Fruit fly (Drosophila melanogaster) whole organism, embryonic: Measurements from ENCODE around the gene CG43321.

Source experiments
- Atf-2 ChIP-seq: fragments of 200-800 bp; sonication (Bioruptor generic); optimal IDR thresholded peaks from 2 replicates; lab custom pipeline; 2016; ENCODE audit warnings: missing biosample characterization, missing genetic modification characterization
- Bgb ChIP-seq: fragments of 200-800 bp; sonication (Bioruptor generic); IDR thresholded peaks from 2 replicates; pipeline ENCODE4 v1.3.6; 2022; ENCODE audit warnings: missing biosample characterization, missing genetic modification characterization; ENCODE audit not compliant: partially characterized antibody
- CG10267 ChIP-seq: fragments of 200-800 bp; sonication (Bioruptor generic); optimal IDR thresholded peaks from 2 replicates; lab custom pipeline; 2018; ENCODE audit warnings: missing biosample characterization, mild to moderate bottlenecking, missing genetic modification characterization, moderate library complexity
- CG10321 ChIP-seq: fragments of 200-800 bp; sonication (Bioruptor generic); IDR thresholded peaks from 2 replicates; pipeline ENCODE4 v1.3.6; 2022; ENCODE audit warnings: missing biosample characterization, missing genetic modification characterization
- CG10431 ChIP-seq: fragments of 200-800 bp; sonication (Bioruptor generic); optimal IDR thresholded peaks from 3 replicates; lab custom pipeline; 2018; ENCODE audit warnings: missing biosample characterization, mild to moderate bottlenecking, missing genetic modification characterization
- CG14441 ChIP-seq: fragments of 200-800 bp; sonication (Bioruptor generic); IDR thresholded peaks from 2 replicates; pipeline ENCODE4 v1.3.6; 2022; ENCODE audit warnings: missing biosample characterization, missing genetic modification characterization
- CG15011 ChIP-seq: fragments of 200-800 bp; sonication (Bioruptor generic); optimal IDR thresholded peaks from 3 replicates; lab custom pipeline; 2018; ENCODE audit warnings: missing biosample characterization, mild to moderate bottlenecking, missing genetic modification characterization
- CG15269 ChIP-seq: fragments of 200-800 bp; sonication (Bioruptor generic); optimal IDR thresholded peaks from 2 replicates; lab custom pipeline; 2018; ENCODE audit warnings: missing biosample characterization, mild to moderate bottlenecking, missing genetic modification characterization, moderate library complexity
- CG1602 ChIP-seq: fragments of 200-800 bp; sonication (Bioruptor generic); optimal IDR thresholded peaks from 3 replicates; lab custom pipeline; 2016; ENCODE audit warnings: missing biosample characterization, missing genetic modification characterization
- CG16813 ChIP-seq: fragments of 200-800 bp; sonication (Bioruptor generic); IDR thresholded peaks from 3 replicates; pipeline ENCODE4 v1.3.6; 2022; ENCODE audit warnings: missing biosample characterization, missing genetic modification characterization; ENCODE audit not compliant: partially characterized antibody
- CG17802 ChIP-seq: fragments of 200-800 bp; sonication (Bioruptor generic); optimal IDR thresholded peaks from 2 replicates; lab custom pipeline; 2018; ENCODE audit warnings: missing biosample characterization, mild to moderate bottlenecking, missing genetic modification characterization, moderate library complexity
- CG2129 ChIP-seq: fragments of 200-800 bp; sonication (Bioruptor generic); IDR thresholded peaks from 2 replicates; pipeline ENCODE4 v1.3.6; 2022; ENCODE audit warnings: missing biosample characterization, missing genetic modification characterization; ENCODE audit not compliant: partially characterized antibody
- CG2199 ChIP-seq: fragments of 200-800 bp; sonication (Bioruptor generic); IDR thresholded peaks from 3 replicates; pipeline ENCODE4 v1.3.6; 2022; ENCODE audit warnings: missing biosample characterization, missing genetic modification characterization
- CG31441 ChIP-seq: fragments of 200-800 bp; sonication (Bioruptor generic); IDR thresholded peaks from 2 replicates; pipeline ENCODE4 v1.3.6; 2022; ENCODE audit warnings: missing biosample characterization, missing genetic modification characterization
- CG7556 ChIP-seq: fragments of 200-800 bp; sonication (Bioruptor generic); optimal IDR thresholded peaks from 2 replicates; lab custom pipeline; 2017; ENCODE audit warnings: missing biosample characterization, mild to moderate bottlenecking, missing genetic modification characterization
- CG8290 ChIP-seq, 3 experiments: fragments of 200-800 bp; sonication (Bioruptor generic); optimal IDR thresholded peaks; 2 replicates each; lab custom pipeline; 2016 to 2019; ENCODE audit warnings: missing biosample characterization in 3 of 3, missing genetic modification characterization in 3 of 3, mild to moderate bottlenecking in 2 of 3, moderate library complexity in 1 of 3
- CG9817 ChIP-seq: fragments of 200-800 bp; sonication (Bioruptor generic); optimal IDR thresholded peaks from 2 replicates; lab custom pipeline; 2018; ENCODE audit warnings: missing biosample characterization, mild to moderate bottlenecking, missing genetic modification characterization, moderate library complexity
- CG9932 ChIP-seq: fragments of 200-800 bp; sonication (Bioruptor generic); IDR thresholded peaks from 2 replicates; pipeline ENCODE4 v1.3.6; 2022; ENCODE audit warnings: missing biosample characterization, missing genetic modification characterization
- Dll ChIP-seq: fragments of 200-800 bp; sonication (Bioruptor generic); IDR thresholded peaks from 4 replicates; pipeline ENCODE4 v1.3.6; 2022; ENCODE audit warnings: missing biosample characterization, missing genetic modification characterization; ENCODE audit not compliant: partially characterized antibody
- Doc2 ChIP-seq: fragments of 200-800 bp; sonication (Bioruptor generic); IDR thresholded peaks from 2 replicates; pipeline ENCODE4 v1.3.6; 2022; ENCODE audit warnings: missing biosample characterization, missing genetic modification characterization
- GATAe ChIP-seq: fragments of 200-800 bp; sonication (Bioruptor generic); conservative IDR thresholded peaks from 2 replicates; pipeline ENCODE4 v1.3.6; 2022; ENCODE audit warnings: missing biosample characterization, missing genetic modification characterization
- Gsc ChIP-seq: fragments of 200-800 bp; sonication (Bioruptor generic); IDR thresholded peaks from 2 replicates; pipeline ENCODE4 v1.3.6; 2022; ENCODE audit warnings: missing biosample characterization, missing genetic modification characterization
- Hmx ChIP-seq: fragments of 200-800 bp; sonication (Bioruptor generic); optimal IDR thresholded peaks from 2 replicates; lab custom pipeline; 2016; ENCODE audit warnings: missing biosample characterization, missing genetic modification characterization
- Jarid2 ChIP-seq: fragments of 200-800 bp; sonication (Bioruptor generic); optimal IDR thresholded peaks from 3 replicates; lab custom pipeline; 2017; ENCODE audit warnings: mild to moderate bottlenecking, missing biosample characterization, missing genetic modification reagents, missing genetic modification characterization
- Myb ChIP-seq: fragments of 200-800 bp; sonication (Bioruptor generic); optimal IDR thresholded peaks from 2 replicates; lab custom pipeline; 2016; ENCODE audit warnings: missing biosample characterization, missing genetic modification characterization
- NC2β ChIP-seq: fragments of 200-800 bp; sonication (Bioruptor generic); optimal IDR thresholded peaks from 2 replicates; lab custom pipeline; 2016; ENCODE audit warnings: missing biosample characterization, missing genetic modification characterization
- Nf-YC ChIP-seq: fragments of 200-800 bp; optimal IDR thresholded peaks from 3 replicates; lab custom pipeline; 2019; ENCODE audit warnings: missing biosample characterization, mild to moderate bottlenecking, missing genetic modification characterization, moderate library complexity
- Pdp1 ChIP-seq, 2 experiments: fragments of 200-800 bp; sonication (Bioruptor generic); optimal IDR thresholded peaks; 3 replicates each; lab custom pipeline; 2016; ENCODE audit warnings: missing biosample characterization in 2 of 2, missing genetic modification characterization in 2 of 2, mild to moderate bottlenecking in 1 of 2, moderate library complexity in 1 of 2
- Scr ChIP-seq: fragments of 200-800 bp; sonication (Bioruptor generic); IDR thresholded peaks from 2 replicates; pipeline ENCODE4 v1.3.6; 2022; ENCODE audit warnings: missing biosample characterization, missing genetic modification characterization; ENCODE audit not compliant: partially characterized antibody
- Ssrp ChIP-seq: fragments of 200-800 bp; sonication (Bioruptor generic); optimal IDR thresholded peaks from 2 replicates; lab custom pipeline; 2018; ENCODE audit warnings: missing biosample characterization, mild to moderate bottlenecking, missing genetic modification characterization, moderate library complexity
- Vsx1 ChIP-seq: fragments of 200-800 bp; sonication (Bioruptor generic); optimal IDR thresholded peaks from 2 replicates; lab custom pipeline; 2017; ENCODE audit warnings: missing biosample characterization, mild to moderate bottlenecking, missing genetic modification characterization, missing genetic modification reagents
- Xbp1 ChIP-seq: fragments of 200-800 bp; sonication (Bioruptor generic); optimal IDR thresholded peaks from 3 replicates; lab custom pipeline; 2016; ENCODE audit warnings: missing biosample characterization, mild to moderate bottlenecking, missing genetic modification characterization
- YL-1 ChIP-seq: fragments of 200-800 bp; sonication (Bioruptor generic); optimal IDR thresholded peaks from 3 replicates; lab custom pipeline; 2017; ENCODE audit warnings: missing biosample characterization, mild to moderate bottlenecking, missing genetic modification characterization
- bowl ChIP-seq: fragments of 200-800 bp; sonication (Bioruptor generic); IDR thresholded peaks from 2 replicates; pipeline ENCODE4 v1.3.6; 2022; ENCODE audit warnings: missing biosample characterization, missing genetic modification characterization
- chm ChIP-seq: fragments of 200-800 bp; sonication (Bioruptor generic); IDR thresholded peaks from 2 replicates; pipeline ENCODE4 v1.3.6; 2022; ENCODE audit warnings: missing biosample characterization, missing genetic modification characterization
- dan ChIP-seq: fragments of 200-800 bp; sonication (Bioruptor generic); IDR thresholded peaks from 2 replicates; pipeline ENCODE4 v1.3.6; 2022; ENCODE audit warnings: missing biosample characterization, missing genetic modification characterization
- dysf ChIP-seq: fragments of 200-800 bp; sonication (Bioruptor generic); IDR thresholded peaks from 3 replicates; pipeline ENCODE4 v1.3.6; 2022; ENCODE audit warnings: missing biosample characterization, missing genetic modification characterization
- ewg ChIP-seq: fragments of 200-800 bp; sonication (Bioruptor generic); optimal IDR thresholded peaks from 3 replicates; lab custom pipeline; 2017; ENCODE audit warnings: mild to moderate bottlenecking, missing biosample characterization, missing genetic modification reagents, missing genetic modification characterization
- jing ChIP-seq: fragments of 200-800 bp; sonication (Bioruptor generic); optimal IDR thresholded peaks from 2 replicates; lab custom pipeline; 2018; ENCODE audit warnings: missing biosample characterization, mild to moderate bottlenecking, missing genetic modification characterization
- lmd ChIP-seq: fragments of 200-800 bp; sonication (Bioruptor generic); IDR thresholded peaks from 2 replicates; pipeline ENCODE4 v1.3.6; 2022; ENCODE audit warnings: missing biosample characterization, missing genetic modification characterization
- luna ChIP-seq: fragments of 200-800 bp; sonication (Bioruptor generic); optimal IDR thresholded peaks from 2 replicates; lab custom pipeline; 2016; ENCODE audit warnings: missing biosample characterization, missing genetic modification characterization
- maf-S ChIP-seq: fragments of 200-800 bp; sonication (Bioruptor generic); optimal IDR thresholded peaks from 2 replicates; lab custom pipeline; 2016; ENCODE audit warnings: missing biosample characterization, missing genetic modification characterization
- mirr ChIP-seq: fragments of 200-800 bp; sonication (Bioruptor generic); optimal IDR thresholded peaks from 3 replicates; lab custom pipeline; 2018; ENCODE audit warnings: missing biosample characterization, mild to moderate bottlenecking, missing genetic modification characterization
- p53 ChIP-seq: fragments of 200-800 bp; sonication (Bioruptor generic); optimal IDR thresholded peaks from 2 replicates; lab custom pipeline; 2016; ENCODE audit warnings: missing biosample characterization, missing genetic modification characterization
- pb ChIP-seq: fragments of 200-800 bp; sonication (Bioruptor generic); optimal IDR thresholded peaks from 3 replicates; lab custom pipeline; 2016; ENCODE audit warnings: missing biosample characterization, missing genetic modification characterization
- sc ChIP-seq, 3 experiments: fragments of >200 bp in 2 of 3; fragments of 200-800 bp in 1 of 3; sonication (Bioruptor generic) in 1 of 3; optimal IDR thresholded peaks; 2 replicates in 2 of 3; 3 replicates in 1 of 3; lab custom pipeline; 2017; ENCODE audit warnings: mild to moderate bottlenecking in 1 of 3, missing biosample characterization in 1 of 3, missing genetic modification characterization in 1 of 3, missing genetic modification reagents in 1 of 3
- slp2 ChIP-seq: fragments of 200-800 bp; sonication (Bioruptor generic); optimal IDR thresholded peaks from 2 replicates; lab custom pipeline; 2016; ENCODE audit warnings: missing biosample characterization, missing genetic modification characterization
- tin ChIP-seq: fragments of 200-800 bp; sonication (Bioruptor generic); optimal IDR thresholded peaks from 3 replicates; lab custom pipeline; 2016; ENCODE audit warnings: missing biosample characterization, missing genetic modification characterization
- z ChIP-seq: fragments of 200-800 bp; sonication (Bioruptor generic); IDR thresholded peaks from 3 replicates; pipeline ENCODE4 v1.3.6; 2022; ENCODE audit warnings: missing biosample characterization, missing genetic modification characterization
- zen2 ChIP-seq: fragments of 200-800 bp; sonication (Bioruptor generic); IDR thresholded peaks from 3 replicates; pipeline ENCODE4 v1.3.6; 2022; ENCODE audit warnings: missing biosample characterization, missing genetic modification characterization; ENCODE audit not compliant: partially characterized antibody

The CG43321 gene

DNA sequence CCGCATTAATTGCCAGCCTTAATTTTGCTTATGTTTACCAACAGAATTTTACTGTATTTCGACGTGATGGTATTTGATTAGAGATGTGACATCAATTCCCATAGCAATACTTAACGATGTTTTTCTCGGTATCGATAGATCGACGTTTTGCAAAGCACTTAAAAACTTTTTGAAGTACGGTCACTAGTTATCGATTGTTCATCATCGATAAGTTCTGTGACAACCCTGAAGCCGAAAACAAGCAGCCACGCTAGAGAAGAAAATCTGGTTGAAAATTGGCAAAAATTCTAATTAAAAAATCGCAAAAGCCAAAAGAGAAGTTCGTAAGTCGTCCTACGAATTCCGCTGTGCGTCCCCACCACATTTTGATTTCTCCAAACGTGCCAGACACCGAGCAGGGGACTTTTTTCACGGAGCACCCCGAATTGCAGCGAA is 20.5 kb downstream of the CG43321 start, which contains the start of the genes Rab30 and Caper (continued):
- TF ChIP-seq zen2 (GFP tag; lab: Robert Waterston, UW) (peak; percentile 99), CG9932 (GFP tag; lab: Robert Waterston, UW) (peak; percentile 95), CG15269 (tag; lab: Kevin White, UChicago) (no peak), slp2 (GFP tag; lab: Kevin White, UChicago) (no peak), tin (GFP tag; lab: Kevin White, UChicago) (peak; percentile 42), sc (optimal IDR thresholded peaks at IDR 0.05; lab: Kevin White, UChicago) (no peak), sc (GFP tag; optimal IDR thresholded peaks at IDR 0.05; lab: Kevin White, UChicago) (no peak), CG10267 (peak; percentile 71), Dll (GFP tag; lab: Robert Waterston, UW) (peak; percentile 96), CG10431 (no peak), Bgb (peak; percentile 99), mirr (peak; percentile 45), bowl (GFP tag; lab: Robert Waterston, UW) (no peak), YL-1 (GFP tag; lab: Kevin White, UChicago) (peak; percentile 88), CG2129 (GFP tag; lab: Robert Waterston, UW) (peak; percentile 94), GATAe (GFP tag; lab: Robert Waterston, UW) (no peak), CG10321 (GFP tag; lab: Robert Waterston, UW) (no peak), Gsc (GFP tag; lab: Robert Waterston, UW) (no peak), p53 (GFP tag; lab: Kevin White, UChicago) (peak; percentile 68), ewg (GFP tag; lab: Kevin White, UChicago) (no peak), CG1602 (GFP tag; lab: Kevin White, UChicago) (peak; percentile 15), luna (GFP tag; lab: Kevin White, UChicago) (no peak), CG16813 (GFP tag; lab: Robert Waterston, UW) (peak; percentile 98), Jarid2 (no peak), CG14441 (GFP tag; lab: Robert Waterston, UW) (peak; percentile 50), CG31441 (GFP tag; lab: Robert Waterston, UW) (no peak), Xbp1 (GFP tag; lab: Kevin White, UChicago) (peak; percentile 63), CG8290 (GFP tag; optimal IDR thresholded peaks at IDR 0.05; lab: Kevin White, UChicago) (peak; percentile 61), CG8290 (tag; optimal IDR thresholded peaks at IDR 0.05; lab: Kevin White, UChicago) (peak in 1 of 2 experiments; percentile 87), NC2β (peak; percentile 63), CG7556 (GFP tag; lab: Kevin White, UChicago) (no peak), maf-S (GFP tag; lab: Kevin White, UChicago) (peak; percentile 69), Ssrp (tag; lab: Kevin White, UChicago) (no peak), Atf-2 (GFP tag; lab: Kevin White, UChicago) (no peak), CG9817 (tag; lab: Kevin White, UChicago) (no peak), CG17802 (tag; lab: Kevin White, UChicago) (peak; percentile 8), chm (GFP tag; lab: Robert Waterston, UW) (0 out of 2 replicates have a peak, but pooled peaks have one; percentile 16), CG2199 (GFP tag; lab: Robert Waterston, UW) (no peak), Scr (GFP tag; lab: Robert Waterston, UW) (peak; percentile 98), Pdp1 (GFP tag; optimal IDR thresholded peaks at IDR 0.05; lab: Kevin White, UChicago) (peak; percentile 54 to 63), dysf (no peak), Hmx (GFP tag; lab: Kevin White, UChicago) (no peak), dan (no peak), Vsx1 (GFP tag; lab: Kevin White, UChicago) (peak; percentile 8), z (GFP tag; lab: Robert Waterston, UW) (no peak), Myb (peak; percentile 75), Nf-YC (tag; lab: Kevin White, UChicago) (peak; percentile 68), lmd (GFP tag; lab: Robert Waterston, UW) (peak; percentile 46; the same call in 1 of the 2 replicates), pb (GFP tag; lab: Kevin White, UChicago) (peak; percentile 5), Doc2 (no peak), jing (GFP tag; lab: Kevin White, UChicago) (no peak), CG15011 (no peak)
